Worm (Caenorhabditis elegans): ENCODE measurements around the gene M199.8.

DNA sequence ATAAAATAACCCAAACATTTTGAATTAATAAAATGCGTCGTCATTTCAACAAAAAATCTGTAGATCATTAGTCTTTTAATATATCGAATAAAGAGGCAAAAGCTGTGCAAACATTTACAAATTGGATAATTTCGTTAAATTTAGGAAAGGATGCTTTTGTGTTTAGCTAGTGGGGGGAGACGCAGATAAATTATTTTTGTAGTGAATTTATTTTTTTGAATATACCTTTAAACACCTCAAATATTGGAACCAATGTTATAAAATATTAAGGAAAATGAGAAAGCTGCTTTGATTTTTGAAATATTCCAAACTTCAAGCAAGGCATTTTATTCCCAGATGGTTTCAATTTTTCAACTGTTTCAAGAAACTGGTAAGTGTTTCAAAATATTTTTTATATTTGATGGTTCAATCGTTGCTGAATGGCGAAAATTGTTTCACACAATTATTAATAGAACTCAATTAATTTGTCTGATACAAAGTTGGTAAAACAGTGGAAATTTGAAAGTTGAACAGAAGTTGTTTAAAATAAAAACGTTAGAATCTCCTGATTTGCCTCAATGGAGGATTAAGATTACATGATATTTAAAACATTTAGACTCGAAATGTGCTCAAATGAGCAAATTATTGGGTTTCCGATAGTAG lies 41.8 kb upstream of the M199.8 start, which contains the start of gene Y40H7A.4:
- TF ChIP-seq unc-39 (tag; optimal IDR thresholded peaks at IDR 0.05): no peak
- TF ChIP-seq ces-1 (GFP tag; optimal IDR thresholded peaks at IDR 0.05): no peak
- no peak for TF ChIP-seq elt-1 (tag; optimal IDR thresholded peaks at IDR 0.05; ENCODE audit: borderline replicate concordance, insufficient read depth)
- no peak for TF ChIP-seq ceh-39 (tag; optimal IDR thresholded peaks at IDR 0.05)
- no peak for TF ChIP-seq bed-3 (GFP tag; optimal IDR thresholded peaks at IDR 0.05)
- no peak for TF ChIP-seq nhr-237 (tag; optimal IDR thresholded peaks at IDR 0.05)
- TF ChIP-seq lsy-2 (tag; optimal IDR thresholded peaks at IDR 0.05): no peak
- no peak for TF ChIP-seq snpc-4 (tag; optimal IDR thresholded peaks at IDR 0.05)
- TF ChIP-seq flh-1 (GFP tag; optimal IDR thresholded peaks at IDR 0.05): no peak
- TF ChIP-seq blmp-1 (tag; optimal IDR thresholded peaks at IDR 0.05): no peak
- no peak for TF ChIP-seq tbx-8 (GFP tag; optimal IDR thresholded peaks at IDR 0.05)
